Worm (Caenorhabditis elegans): ENCODE data around the gene ric-8.

Gene ric-8

ce11 chrIV:2618611-2619010 is 24.2 kb upstream of the ric-8 start, which contains the start of gene smf-3:
Gene smf-3, plus strand, starts transcription at chrIV:2618869.
- TF ChIP-seq him-1 (tag; optimal IDR thresholded peaks at IDR 0.05) (no peak), dao-5 (tag; optimal IDR thresholded peaks at IDR 0.05) (no peak), W03F9.2 (tag; optimal IDR thresholded peaks at IDR 0.05) (no peak)

- TF ChIP-seq him-1 (tag; optimal IDR thresholded peaks at IDR 0.05) (no peak), dao-5 (tag; optimal IDR thresholded peaks at IDR 0.05) (no peak), W03F9.2 (tag; optimal IDR thresholded peaks at IDR 0.05) (no peak)
These were observed 14.6 kb upstream of the ric-8 start, which contains the start of gene ngn-1 for ce11 chrIV:2628171-2628570. Gene ngn-1, minus strand, starts transcription at chrIV:2628271.

ce11 chrIV:2630145-2630544 is 12.6 kb upstream of the ric-8 start:
- TF ChIP-seq W03F9.2 (tag; optimal IDR thresholded peaks at IDR 0.05), result no peak
- no peak for TF ChIP-seq dao-5 (tag; optimal IDR thresholded peaks at IDR 0.05)
- TF ChIP-seq him-1 (tag; optimal IDR thresholded peaks at IDR 0.05), result no peak

ce11 chrIV:2634992-2635391 is 7.8 kb upstream of the ric-8 start:
- no peak for TF ChIP-seq W03F9.2 (tag; optimal IDR thresholded peaks at IDR 0.05)
- TF ChIP-seq dao-5 (tag; optimal IDR thresholded peaks at IDR 0.05), result no peak
- no peak for TF ChIP-seq him-1 (tag; optimal IDR thresholded peaks at IDR 0.05)

ce11 chrIV:2639666-2640273 is 3.0 kb upstream of the ric-8 start:
- TF ChIP-seq dao-5 (tag; optimal IDR thresholded peaks at IDR 0.05) (no peak), him-1 (tag; optimal IDR thresholded peaks at IDR 0.05) (no peak), W03F9.2 (tag; optimal IDR thresholded peaks at IDR 0.05) (no peak)

ce11 chrIV:2640950-2641349 is 1.8 kb upstream of the ric-8 start, which contains the start of the genes mdf-2 and nduv-3:
Gene mdf-2, minus strand, starts transcription at chrIV:2641125.
Gene nduv-3, plus strand, starts transcription at chrIV:2641310.
- TF ChIP-seq W03F9.2 (tag; optimal IDR thresholded peaks at IDR 0.05) (peak; percentile 72), him-1 (tag; optimal IDR thresholded peaks at IDR 0.05) (no peak), dao-5 (tag; optimal IDR thresholded peaks at IDR 0.05) (no peak)

- TF ChIP-seq W03F9.2 (tag; optimal IDR thresholded peaks at IDR 0.05) (no peak), dao-5 (tag; optimal IDR thresholded peaks at IDR 0.05) (no peak), him-1 (tag; optimal IDR thresholded peaks at IDR 0.05) (no peak)
These were observed 719 bp upstream of the ric-8 start for ce11 chrIV:2642054-2642453.

- TF ChIP-seq dao-5 (tag; optimal IDR thresholded peaks at IDR 0.05) (no peak), W03F9.2 (tag; optimal IDR thresholded peaks at IDR 0.05) (no peak), him-1 (tag; optimal IDR thresholded peaks at IDR 0.05) (no peak)
These were observed 7.3 kb downstream of the ric-8 start for ce11 chrIV:2650031-2650430.

ce11 chrIV:2654965-2655364 is 12.2 kb downstream of the ric-8 start:
- TF ChIP-seq dao-5 (tag; optimal IDR thresholded peaks at IDR 0.05) (no peak), him-1 (tag; optimal IDR thresholded peaks at IDR 0.05) (no peak), W03F9.2 (tag; optimal IDR thresholded peaks at IDR 0.05) (no peak)

ce11 chrIV:2656400-2657139 is 13.8 kb downstream of the ric-8 start:
- no peak for TF ChIP-seq him-1 (tag; optimal IDR thresholded peaks at IDR 0.05)
- no peak for TF ChIP-seq dao-5 (tag; optimal IDR thresholded peaks at IDR 0.05)

ce11 chrIV:2657307-2657706 is 14.5 kb downstream of the ric-8 start:
- no peak for TF ChIP-seq him-1 (tag; optimal IDR thresholded peaks at IDR 0.05)
- TF ChIP-seq dao-5 (tag; optimal IDR thresholded peaks at IDR 0.05), result no peak
- no peak for TF ChIP-seq W03F9.2 (tag; optimal IDR thresholded peaks at IDR 0.05)

ce11 chrIV:2658733-2659132 is 16.0 kb downstream of the ric-8 start:
- TF ChIP-seq him-1 (tag; optimal IDR thresholded peaks at IDR 0.05) (no peak), W03F9.2 (tag; optimal IDR thresholded peaks at IDR 0.05) (no peak), dao-5 (tag; optimal IDR thresholded peaks at IDR 0.05) (no peak)

ce11 chrIV:2663953-2664900 is 21.5 kb downstream of the ric-8 start, which contains the start of gene Y69A2AR.31:
Gene Y69A2AR.31, minus strand, starts transcription at chrIV:2664003.
- TF ChIP-seq W03F9.2 (tag; optimal IDR thresholded peaks at IDR 0.05), result no peak
- TF ChIP-seq him-1 (tag; optimal IDR thresholded peaks at IDR 0.05), result no peak
- no peak for TF ChIP-seq dao-5 (tag; optimal IDR thresholded peaks at IDR 0.05)

- peak; percentile 29 for TF ChIP-seq dao-5 (tag; optimal IDR thresholded peaks at IDR 0.05)
- TF ChIP-seq him-1 (tag; optimal IDR thresholded peaks at IDR 0.05), result no peak
These were observed 22.1 kb downstream of the ric-8 start for ce11 chrIV:2664901-2665201.
